Worm (Caenorhabditis elegans) whole organism, L1 larva: Measurements from ENCODE around the gene acdh-6.
A peak's percentile ranks its signal among the peaks of the same experiment; 100 is the strongest.

Experiments used
- C04F5.9 ChIP-seq: sonication (generic microtip); optimal IDR thresholded peaks from 2 replicates; lab custom pipeline; 2016; ENCODE audit warnings: missing genetic modification characterization, missing compliant biosample characterization
- Y116A8C.19 ChIP-seq: sonication (generic microtip); optimal IDR thresholded peaks from 2 replicates; lab custom pipeline; 2016; ENCODE audit warnings: missing compliant biosample characterization, missing genetic modification characterization, borderline replicate concordance
- aha-1 ChIP-seq: fragments of 150-350 bp; optimal IDR thresholded peaks from 2 replicates; lab custom pipeline; 2014; ENCODE audit warnings: missing biosample characterization, missing genetic modification characterization
- alr-1 ChIP-seq: fragments of 200-800 bp; sonication (Bioruptor generic); optimal IDR thresholded peaks from 2 replicates; lab custom pipeline; 2018; ENCODE audit warnings: borderline replicate concordance, mild to moderate bottlenecking, missing genetic modification characterization, missing compliant biosample characterization
- ama-1 ChIP-seq: fragments of 150-350 bp; optimal IDR thresholded peaks from 2 replicates; lab custom pipeline; 2014
- blmp-1 ChIP-seq: fragments of 150-350 bp; optimal IDR thresholded peaks from 2 replicates; lab custom pipeline; 2014; ENCODE audit warnings: missing biosample characterization, missing genetic modification characterization
- ceh-82 ChIP-seq, 3 experiments: fragments of 150-350 bp in 1 of 3; sonication (generic microtip) in 2 of 3; optimal IDR thresholded peaks; 2 replicates each; lab custom pipeline; 2014 to 2017; ENCODE audit warnings: missing biosample characterization in 3 of 3, missing genetic modification characterization in 3 of 3
- ceh-88 ChIP-seq: fragments of 200-800 bp; sonication (Bioruptor generic); IDR thresholded peaks from 2 replicates; pipeline ENCODE4 v1.3.6; 2022; ENCODE audit warnings: missing genetic modification characterization, missing compliant biosample characterization
- ceh-90 ChIP-seq: sonication (generic microtip); optimal IDR thresholded peaks from 2 replicates; lab custom pipeline; 2016; ENCODE audit warnings: missing genetic modification characterization, missing compliant biosample characterization
- dsc-1 ChIP-seq: sonication (generic microtip); optimal IDR thresholded peaks from 2 replicates; lab custom pipeline; 2016; ENCODE audit warnings: mild to moderate bottlenecking, missing genetic modification characterization, missing compliant biosample characterization
- egl-13 ChIP-seq: sonication (generic microtip); optimal IDR thresholded peaks from 2 replicates; lab custom pipeline; 2016; ENCODE audit warnings: missing genotype, missing genetic modification reagents, missing genetic modification characterization, missing compliant biosample characterization
- egl-27 ChIP-seq, 2 experiments: fragments of 150-350 bp in 1 of 2; sonication (generic microtip); optimal IDR thresholded peaks; 3 replicates each; lab custom pipeline; 2017 to 2018; ENCODE audit warnings: missing biosample characterization in 2 of 2, missing genetic modification characterization in 2 of 2, missing genetic modification reagents in 2 of 2
- elt-2 ChIP-seq: sonication (generic microtip); optimal IDR thresholded peaks from 2 replicates; lab custom pipeline; 2016; ENCODE audit warnings: missing genetic modification characterization, mild to moderate bottlenecking, inconsistent platforms, missing compliant biosample characterization, missing genetic modification reagents
- ets-5 ChIP-seq: fragments of 200-800 bp; sonication (Bioruptor generic); IDR thresholded peaks from 2 replicates; pipeline ENCODE4 v1.3.6; 2022; ENCODE audit warnings: missing genetic modification characterization, missing compliant biosample characterization
- fkh-10 ChIP-seq: sonication (generic microtip); optimal IDR thresholded peaks from 2 replicates; lab custom pipeline; 2017; ENCODE audit warnings: missing biosample characterization, missing genetic modification reagents, missing genetic modification characterization
- grh-1 ChIP-seq: fragments of 200-800 bp; sonication (Bioruptor generic); IDR thresholded peaks from 2 replicates; pipeline ENCODE4 v1.3.6; 2022; ENCODE audit warnings: missing genetic modification reagents, missing genetic modification characterization, missing compliant biosample characterization
- hlh-17 ChIP-seq: fragments of 200-800 bp; sonication (Bioruptor generic); optimal IDR thresholded peaks from 2 replicates; lab custom pipeline; 2018; ENCODE audit warnings: missing genetic modification characterization, mild to moderate bottlenecking, missing compliant biosample characterization, moderate library complexity, borderline replicate concordance
- irx-1 ChIP-seq: sonication (generic microtip); optimal IDR thresholded peaks from 2 replicates; lab custom pipeline; 2016; ENCODE audit warnings: missing genetic modification characterization, missing compliant biosample characterization
- isw-1 ChIP-seq: fragments of 200-800 bp; sonication (Bioruptor generic); IDR thresholded peaks from 2 replicates; pipeline ENCODE4 v1.3.6; 2022; ENCODE audit warnings: missing genetic modification characterization, missing compliant biosample characterization
- lin-13 ChIP-seq: fragments of 150-350 bp; optimal IDR thresholded peaks from 2 replicates; lab custom pipeline; 2014; ENCODE audit warnings: missing biosample characterization, missing genetic modification reagents, missing genetic modification characterization
- lin-14 ChIP-seq: fragments of 200-800 bp; sonication (Bioruptor generic); optimal IDR thresholded peaks from 2 replicates; lab custom pipeline; 2018; ENCODE audit warnings: mild to moderate bottlenecking, missing genetic modification characterization, moderate library complexity, missing compliant biosample characterization
- lin-15B ChIP-seq: fragments of 150-350 bp; sonication (generic microtip); optimal IDR thresholded peaks from 3 replicates; lab custom pipeline; 2014; ENCODE audit warnings: missing biosample characterization, missing genetic modification characterization
- lin-39 ChIP-seq: fragments of 150-350 bp; optimal IDR thresholded peaks from 2 replicates; lab custom pipeline; 2014; ENCODE audit warnings: missing biosample characterization, missing genetic modification reagents, missing genetic modification characterization
- nhr-11 ChIP-seq: fragments of 150-350 bp; optimal IDR thresholded peaks from 2 replicates; lab custom pipeline; 2014; ENCODE audit warnings: missing biosample characterization, missing genetic modification characterization
- nhr-12 ChIP-seq: sonication (generic microtip); optimal IDR thresholded peaks from 2 replicates; lab custom pipeline; 2017; ENCODE audit warnings: missing biosample characterization, missing genetic modification characterization
- nhr-237 ChIP-seq: fragments of 150-350 bp; optimal IDR thresholded peaks from 2 replicates; lab custom pipeline; 2014; ENCODE audit warnings: missing biosample characterization, missing genetic modification characterization
- nhr-28 ChIP-seq: fragments of 150-350 bp; optimal IDR thresholded peaks from 2 replicates; lab custom pipeline; 2014; ENCODE audit warnings: missing biosample characterization, missing genetic modification characterization
- nhr-47 ChIP-seq: sonication (generic microtip); optimal IDR thresholded peaks from 2 replicates; lab custom pipeline; 2016; ENCODE audit warnings: mild to moderate bottlenecking, missing genetic modification characterization, moderate library complexity, missing compliant biosample characterization
- nhr-71 ChIP-seq: sonication (generic microtip); optimal IDR thresholded peaks from 2 replicates; lab custom pipeline; 2016; ENCODE audit warnings: mild to moderate bottlenecking, missing genetic modification characterization, moderate library complexity, missing compliant biosample characterization
- nhr-76 ChIP-seq: sonication (generic microtip); optimal IDR thresholded peaks from 2 replicates; lab custom pipeline; 2017; ENCODE audit warnings: missing biosample characterization, missing genetic modification characterization
- nhr-84 ChIP-seq: sonication (generic microtip); optimal IDR thresholded peaks from 2 replicates; lab custom pipeline; 2017; ENCODE audit warnings: missing biosample characterization, missing genetic modification characterization
- nhr-90 ChIP-seq: sonication (generic microtip); optimal IDR thresholded peaks from 2 replicates; lab custom pipeline; 2016; ENCODE audit warnings: mild to moderate bottlenecking, missing genetic modification characterization, missing compliant biosample characterization; ENCODE audit not compliant: poor library complexity
- pax-3 ChIP-seq: fragments of 200-800 bp; sonication (Bioruptor generic); optimal IDR thresholded peaks from 2 replicates; lab custom pipeline; 2018; ENCODE audit warnings: mild to moderate bottlenecking, missing genetic modification characterization, moderate library complexity, missing compliant biosample characterization
- skn-1 ChIP-seq: fragments of 150-350 bp; optimal IDR thresholded peaks from 2 replicates; lab custom pipeline; 2014; ENCODE audit warnings: missing biosample characterization, missing genetic modification characterization
- sox-4 ChIP-seq: sonication (generic microtip); optimal IDR thresholded peaks from 2 replicates; lab custom pipeline; 2016; ENCODE audit warnings: missing genetic modification characterization, missing compliant biosample characterization
- sptf-1 ChIP-seq: fragments of 150-350 bp; optimal IDR thresholded peaks from 2 replicates; lab custom pipeline; 2014; ENCODE audit warnings: missing biosample characterization, missing genetic modification characterization
- sup-37 ChIP-seq: fragments of 200-800 bp; sonication (Bioruptor generic); optimal IDR thresholded peaks from 2 replicates; lab custom pipeline; 2018; ENCODE audit warnings: mild to moderate bottlenecking, missing genetic modification characterization, missing compliant biosample characterization
- swsn-7 ChIP-seq: sonication (generic microtip); optimal IDR thresholded peaks from 2 replicates; lab custom pipeline; 2016; ENCODE audit warnings: missing genetic modification characterization, missing compliant biosample characterization
- unc-130 ChIP-seq: fragments of 150-350 bp; optimal IDR thresholded peaks from 2 replicates; lab custom pipeline; 2017; ENCODE audit warnings: missing biosample characterization, missing genetic modification characterization, inconsistent platforms
- unc-30 ChIP-seq: sonication (generic microtip); optimal IDR thresholded peaks from 2 replicates; lab custom pipeline; 2017; ENCODE audit warnings: missing biosample characterization, missing genetic modification characterization
- unc-86 ChIP-seq: sonication (generic microtip); optimal IDR thresholded peaks from 2 replicates; lab custom pipeline; 2016; ENCODE audit warnings: missing genetic modification characterization, missing compliant biosample characterization
- unc-98 ChIP-seq: fragments of 200-800 bp; sonication (Bioruptor generic); IDR thresholded peaks from 2 replicates; pipeline ENCODE4 v1.3.6; 2022; ENCODE audit warnings: missing genetic modification characterization, missing compliant biosample characterization
- vab-15 ChIP-seq: sonication (generic microtip); optimal IDR thresholded peaks from 2 replicates; lab custom pipeline; 2017; ENCODE audit warnings: missing genotype, mild to moderate bottlenecking, missing genetic modification characterization, missing compliant biosample characterization
- zip-4 ChIP-seq: fragments of 200-800 bp; sonication (Bioruptor generic); optimal IDR thresholded peaks from 2 replicates; lab custom pipeline; 2018; ENCODE audit warnings: mild to moderate bottlenecking, missing genetic modification characterization, moderate library complexity, missing compliant biosample characterization
- ztf-11 ChIP-seq, 2 experiments: sonication (generic microtip); optimal IDR thresholded peaks; 2 replicates each; lab custom pipeline; 2016 to 2017; ENCODE audit warnings: missing genetic modification characterization in 2 of 2, missing biosample characterization in 1 of 2, missing compliant biosample characterization in 1 of 2
- ztf-4 ChIP-seq: fragments of 150-350 bp; optimal IDR thresholded peaks from 2 replicates; lab custom pipeline; 2014; ENCODE audit warnings: missing biosample characterization, missing genetic modification characterization

Gene acdh-6

DNA sequence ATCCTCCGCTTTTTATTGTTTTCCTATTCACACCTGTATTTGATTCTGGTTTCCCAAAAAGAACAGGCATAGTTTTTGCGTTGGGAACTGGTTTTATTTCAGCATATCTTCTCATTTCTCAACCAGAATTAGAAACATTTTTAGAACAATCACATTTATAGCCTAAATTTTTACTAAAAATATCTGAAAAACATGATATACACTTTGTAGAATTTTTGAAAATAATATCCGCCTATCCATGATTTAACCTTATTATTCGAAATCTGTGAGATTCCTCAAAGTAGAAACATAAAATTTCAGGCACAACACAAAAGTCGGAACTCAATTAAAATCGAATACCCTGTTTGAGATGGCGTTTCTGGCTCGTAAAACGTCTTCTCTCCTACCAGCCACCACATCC, at the start of gene acdh-6:
TSS of gene acdh-6 (plus strand) at position 301 of the 400 bp plus-strand sequence.
- TF ChIP-seq dsc-1 (no peak), unc-98 (GFP tag; lab: Robert Waterston, UW) (no peak), unc-130 (tag; lab: Kevin White, UChicago) (no peak), skn-1 (tag; lab: Kevin White, UChicago) (no peak)

DNA sequence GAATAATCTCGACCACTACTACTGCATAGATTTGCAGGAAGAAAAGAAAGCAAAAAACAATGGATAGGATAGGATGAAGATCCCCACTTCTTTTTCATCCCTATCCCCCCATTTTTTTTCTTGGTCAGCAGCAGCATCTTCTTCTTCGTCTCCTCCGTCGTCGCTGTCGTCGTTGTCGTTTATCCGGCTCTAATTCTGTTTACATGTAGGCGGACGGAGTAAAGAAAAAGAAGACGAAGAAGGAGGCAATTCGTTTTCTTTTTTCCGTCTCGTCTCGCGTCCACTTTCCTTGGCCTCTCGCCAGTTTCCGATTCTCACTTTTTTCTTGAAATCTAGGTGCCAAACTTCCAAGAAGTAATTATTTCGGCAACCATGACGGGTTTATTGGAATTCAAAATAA, 49.2 kb upstream of the acdh-6 start:
- no peak for TF ChIP-seq isw-1 (GFP tag; lab: Robert Waterston, UW)
- no peak for TF ChIP-seq C04F5.9
- TF ChIP-seq nhr-11 (tag; lab: Kevin White, UChicago): no peak
- no peak for TF ChIP-seq unc-130 (tag; lab: Kevin White, UChicago)
- no peak for TF ChIP-seq sptf-1
- no peak for TF ChIP-seq ceh-90 (tag; lab: Kevin White, UChicago)
- no peak for TF ChIP-seq nhr-28 (tag; lab: Kevin White, UChicago)
- TF ChIP-seq egl-13 (tag; lab: Kevin White, UChicago): peak; percentile 34
- TF ChIP-seq ets-5 (GFP tag; lab: Robert Waterston, UW): no peak
- TF ChIP-seq aha-1 (tag; lab: Kevin White, UChicago): no peak
- no peak for TF ChIP-seq nhr-76 (tag; lab: Kevin White, UChicago)
- TF ChIP-seq nhr-47 (tag; lab: Kevin White, UChicago): no peak
- TF ChIP-seq ceh-82 (tag; optimal IDR thresholded peaks at IDR 0.05; lab: Kevin White, UChicago): peak in 1 of 3 experiments; percentile 18
- no peak for TF ChIP-seq nhr-84 (tag; lab: Kevin White, UChicago)
- TF ChIP-seq lin-15B (tag; lab: Kevin White, UChicago): no peak
- TF ChIP-seq nhr-12 (tag; lab: Kevin White, UChicago): no peak
- TF ChIP-seq sox-4 (tag; lab: Kevin White, UChicago): no peak
- no peak for TF ChIP-seq dsc-1
- TF ChIP-seq fkh-10 (GFP tag; lab: Kevin White, UChicago): peak; percentile 87
- TF ChIP-seq Y116A8C.19 (tag; lab: Kevin White, UChicago): no peak
- peak; percentile 6 for TF ChIP-seq swsn-7 (tag; lab: Kevin White, UChicago)
- no peak for TF ChIP-seq lin-13 (GFP tag; lab: Kevin White, UChicago)
- TF ChIP-seq blmp-1: peak; percentile 40
- TF ChIP-seq lin-14: peak; percentile 63
- TF ChIP-seq pax-3 (tag; lab: Kevin White, UChicago): no peak
- no peak for TF ChIP-seq hlh-17
- no peak for TF ChIP-seq lin-39 (tag; lab: Kevin White, UChicago)
- TF ChIP-seq ztf-11 (tag; optimal IDR thresholded peaks at IDR 0.05; lab: Kevin White, UChicago): no peak
- no peak for TF ChIP-seq nhr-237
- TF ChIP-seq ama-1 (lab: Kevin White, UChicago): no peak
- TF ChIP-seq sup-37 (GFP tag; lab: Kevin White, UChicago): no peak
- no peak for TF ChIP-seq unc-30
- TF ChIP-seq unc-86 (tag; lab: Kevin White, UChicago): no peak
- TF ChIP-seq ceh-88: no peak
- no peak for TF ChIP-seq egl-27 (tag; optimal IDR thresholded peaks at IDR 0.05; lab: Kevin White, UChicago)
- TF ChIP-seq irx-1 (tag; lab: Kevin White, UChicago): no peak
- TF ChIP-seq nhr-71 (tag; lab: Kevin White, UChicago): peak; percentile 41
- TF ChIP-seq ztf-4: no peak
- no peak for TF ChIP-seq grh-1
- TF ChIP-seq vab-15: no peak
- TF ChIP-seq elt-2 (tag; lab: Kevin White, UChicago): no peak
- no peak for TF ChIP-seq zip-4
- TF ChIP-seq skn-1 (tag; lab: Kevin White, UChicago): no peak
- no peak for TF ChIP-seq alr-1 (tag; lab: Kevin White, UChicago)
- TF ChIP-seq nhr-90 (tag; lab: Kevin White, UChicago): no peak
